Fruit fly (Drosophila melanogaster): ENCODE data around the gene TotF.

Gene TotF

dm6 chr2L:19887468-19887867 lies 24.7 kb downstream of the TotF start (continued):
- TF ChIP-seq CG6654 (GFP tag; optimal IDR thresholded peaks at IDR 0.05) (peak; percentile 29), Asciz (GFP tag; optimal IDR thresholded peaks at IDR 0.05) (no peak), ato (GFP tag; IDR thresholded peaks at IDR 0.05; ENCODE audit: partially characterized antibody) (peak; percentile 44; the same call in 1 of the 2 replicates), cato (GFP tag; optimal IDR thresholded peaks at IDR 0.05; ENCODE audit: borderline replicate concordance) (no peak), CG33213 (GFP tag; optimal IDR thresholded peaks at IDR 0.05) (peak; percentile 88), fru (optimal IDR thresholded peaks at IDR 0.05) (no peak), fd102C (GFP tag; optimal IDR thresholded peaks at IDR 0.05) (peak; percentile 30), hkb (optimal IDR thresholded peaks at IDR 0.05) (no peak), hkb (GFP tag; IDR thresholded peaks at IDR 0.05) (peak; percentile 13; the same call in 1 of the 2 replicates), CG17385 (GFP tag; optimal IDR thresholded peaks at IDR 0.05) (peak; percentile 26), Pdp1 (GFP tag; optimal IDR thresholded peaks at IDR 0.05) (peak; percentile 76 to 94), CG15601 (tag; optimal IDR thresholded peaks at IDR 0.05) (peak; percentile 79), danr (GFP tag; IDR thresholded peaks at IDR 0.05) (no peak), Doc3 (GFP tag; IDR thresholded peaks at IDR 0.05; ENCODE audit: partially characterized antibody) (no peak), mam (GFP tag; optimal IDR thresholded peaks at IDR 0.05) (peak; percentile 70), CG10431 (GFP tag; optimal IDR thresholded peaks at IDR 0.05) (no peak), Poxn (GFP tag; IDR thresholded peaks at IDR 0.05) (no peak), ash1 (GFP tag; optimal IDR thresholded peaks at IDR 0.05) (no peak), CG17612 (GFP tag; IDR thresholded peaks at IDR 0.05) (no peak), Hr78 (GFP tag; optimal IDR thresholded peaks at IDR 0.05) (no peak), CG7987 (GFP tag; optimal IDR thresholded peaks at IDR 0.05) (peak; percentile 80), crp (GFP tag; optimal IDR thresholded peaks at IDR 0.05) (peak in 1 of 2 experiments; percentile 20), CG12155 (GFP tag; optimal IDR thresholded peaks at IDR 0.05) (peak; percentile 49), CG17361 (GFP tag; IDR thresholded peaks at IDR 0.05) (peak; percentile 60), dm (GFP tag; optimal IDR thresholded peaks at IDR 0.05) (peak; percentile 55), Rx (GFP tag; IDR thresholded peaks at IDR 0.05) (no peak), CG12219 (GFP tag; optimal IDR thresholded peaks at IDR 0.05) (no peak), esg (GFP tag; conservative IDR thresholded peaks at IDR 0.05) (0 out of 2 replicates have a peak, but pooled peaks have one; percentile 9), Abd-B (GFP tag; optimal IDR thresholded peaks at IDR 0.05) (peak; percentile 76), CG2712 (tag; optimal IDR thresholded peaks at IDR 0.05) (peak; percentile 84), CG8765 (GFP tag; IDR thresholded peaks at IDR 0.05) (no peak; the same call in 1 of the 2 replicates), zf30C (GFP tag; optimal IDR thresholded peaks at IDR 0.05) (no peak), CG12744 (GFP tag; optimal IDR thresholded peaks at IDR 0.05) (peak; percentile 54), pzg (GFP tag; optimal IDR thresholded peaks at IDR 0.05) (peak; percentile 27), wdn (GFP tag; IDR thresholded peaks at IDR 0.05) (0 out of 2 replicates have a peak, but pooled peaks have one; percentile 6), nerfin-2 (GFP tag; IDR thresholded peaks at IDR 0.05; ENCODE audit: partially characterized antibody) (no peak), CG10267 (tag; optimal IDR thresholded peaks at IDR 0.05) (peak; percentile 73), Hmr (GFP tag; optimal IDR thresholded peaks at IDR 0.05) (peak; percentile 86), PHDP (tag; optimal IDR thresholded peaks at IDR 0.05) (peak; percentile 58), amos (GFP tag; IDR thresholded peaks at IDR 0.05; ENCODE audit: partially characterized antibody) (peak; percentile 70), CG4282 (GFP tag; optimal IDR thresholded peaks at IDR 0.05) (peak; percentile 45), Dbx (GFP tag; IDR thresholded peaks at IDR 0.05) (peak; percentile 88), wor (GFP tag; IDR thresholded peaks at IDR 0.05) (no peak), CG11504 (tag; optimal IDR thresholded peaks at IDR 0.05) (peak; percentile 68), CG12236 (GFP tag; optimal IDR thresholded peaks at IDR 0.05) (peak; percentile 21), grn (GFP tag; optimal IDR thresholded peaks at IDR 0.05) (no peak), CG4820 (GFP tag; optimal IDR thresholded peaks at IDR 0.05) (peak; percentile 75), CG2116 (GFP tag; optimal IDR thresholded peaks at IDR 0.05) (peak; percentile 30), insv (GFP tag; optimal IDR thresholded peaks at IDR 0.05) (peak in 1 of 2 experiments; percentile 67), CG4730 (GFP tag; IDR thresholded peaks at IDR 0.05) (no peak)

Data from whole organism, embryonic.